Comparison of ENCODE assay signal across 1 fruit fly cellular context in the genomic region with DNA sequence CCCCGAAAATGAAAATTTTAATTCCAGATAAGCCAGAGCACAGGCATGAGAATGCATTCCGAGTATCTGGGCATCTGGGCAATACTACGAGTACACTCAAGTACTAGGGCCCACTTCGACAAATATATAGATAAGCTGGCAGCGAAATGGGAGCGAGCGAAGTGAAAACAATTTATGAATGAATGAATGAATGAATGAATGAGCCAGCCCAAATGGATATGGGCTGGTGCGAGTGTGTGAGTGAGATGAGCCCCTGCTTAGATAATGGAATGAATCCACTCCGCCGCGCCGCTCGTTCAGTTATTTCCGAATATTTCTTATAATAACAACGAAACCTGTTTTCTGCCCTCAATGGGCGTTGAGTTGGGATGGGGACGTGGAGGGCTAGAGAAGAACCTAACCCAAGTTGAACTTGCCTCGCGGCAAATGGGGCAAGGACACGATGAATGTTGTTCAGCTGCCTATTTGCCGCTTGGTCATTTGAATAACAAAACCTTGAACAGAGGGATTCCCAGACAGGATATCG.
TF ChIP-seq lines count a peak whose summit lies in the region.

No protein-coding gene starts in this region.

TF ChIP-seq in whole organism, embryonic, 481 proteins besides CTCF, POLR2A, EP300 and RAD21 (continued from another document):
- TF ChIP-seq Bteb2 (GFP tag; optimal IDR thresholded peaks at IDR 0.05; lab: Kevin White, UChicago) = no peak
- TF ChIP-seq run (tag; optimal IDR thresholded peaks at IDR 0.05; lab: Kevin White, UChicago) = no peak
- TF ChIP-seq grn (GFP tag; optimal IDR thresholded peaks at IDR 0.05; lab: Kevin White, UChicago) = peak; percentile 66
- peak; percentile 12; the same call in 1 of the 2 replicates for TF ChIP-seq vvl (GFP tag; IDR thresholded peaks at IDR 0.05; lab: Robert Waterston, UW)
- no peak for TF ChIP-seq CG33557 (GFP tag; optimal IDR thresholded peaks at IDR 0.05; lab: Kevin White, UChicago)
- TF ChIP-seq Myb (GFP tag; optimal IDR thresholded peaks at IDR 0.05; lab: Kevin White, UChicago) = no peak
- peak; percentile 80 for TF ChIP-seq sd (tag; optimal IDR thresholded peaks at IDR 0.05; lab: Kevin White, UChicago)
- TF ChIP-seq CG12769 (tag; optimal IDR thresholded peaks at IDR 0.05; lab: Kevin White, UChicago) = peak; percentile 13
- no peak for TF ChIP-seq CG2202 (tag; optimal IDR thresholded peaks at IDR 0.05; lab: Kevin White, UChicago)
- no peak for TF ChIP-seq CG6765 (GFP tag; optimal IDR thresholded peaks at IDR 0.05; lab: Kevin White, UChicago)
- TF ChIP-seq CG13296 (GFP tag; optimal IDR thresholded peaks at IDR 0.05; lab: Kevin White, UChicago) = no peak
- no peak for TF ChIP-seq Ets65A (GFP tag; lab: Kevin White, UChicago)
- TF ChIP-seq CG3838 (GFP tag; optimal IDR thresholded peaks at IDR 0.05; lab: Kevin White, UChicago) = no peak
- no peak for TF ChIP-seq yki (optimal IDR thresholded peaks at IDR 0.05; lab: Kevin White, UChicago)
- TF ChIP-seq CG8290 (GFP tag; optimal IDR thresholded peaks at IDR 0.05; lab: Kevin White, UChicago) = no peak
- no peak for TF ChIP-seq CG8290 (tag; optimal IDR thresholded peaks at IDR 0.05; lab: Kevin White, UChicago)
- peak; percentile 98 for TF ChIP-seq CG8281 (tag; optimal IDR thresholded peaks at IDR 0.05; lab: Kevin White, UChicago)
- no peak for TF ChIP-seq Trl (optimal IDR thresholded peaks at IDR 0.05; lab: Kevin White, UChicago)
- TF ChIP-seq Trl (GFP tag; optimal IDR thresholded peaks at IDR 0.05; lab: Kevin White, UChicago) = no peak
- peak; percentile 22 for TF ChIP-seq twi (tag; optimal IDR thresholded peaks at IDR 0.05; lab: Kevin White, UChicago)
- TF ChIP-seq Sry-β (GFP tag; optimal IDR thresholded peaks at IDR 0.05; lab: Kevin White, UChicago) = no peak
- TF ChIP-seq NC2α (GFP tag; optimal IDR thresholded peaks at IDR 0.05; lab: Kevin White, UChicago) = no peak
- TF ChIP-seq CG3847 (GFP tag; IDR thresholded peaks at IDR 0.05; lab: Robert Waterston, UW) = no peak
- peak; percentile 16 for TF ChIP-seq CG15479 (GFP tag; optimal IDR thresholded peaks at IDR 0.05; lab: Kevin White, UChicago)
- no peak for TF ChIP-seq CG3407 (GFP tag; optimal IDR thresholded peaks at IDR 0.05; lab: Kevin White, UChicago)
- TF ChIP-seq CG15514 (GFP tag; optimal IDR thresholded peaks at IDR 0.05; lab: Kevin White, UChicago) = no peak
